Worm (Caenorhabditis elegans) whole organism, L4 larva: ENCODE data around the gene chw-1.
"Not testable (repeated sequence)": the region's sequence is repeated elsewhere in the genome, so short reads cannot be mapped to it uniquely, and the experiment has no call there.

Source experiments
- ceh-28 ChIP-seq: fragments of 150-350 bp; optimal IDR thresholded peaks from 2 replicates; lab custom pipeline; 2014; ENCODE audit warnings: missing biosample characterization, missing genetic modification reagents, missing genetic modification characterization
- ceh-32 ChIP-seq: sonication (generic microtip); optimal IDR thresholded peaks from 2 replicates; lab custom pipeline; 2016; ENCODE audit warnings: mild to moderate bottlenecking, missing genetic modification characterization, missing compliant biosample characterization; ENCODE audit not compliant: poor library complexity
- fos-1 ChIP-seq: fragments of 150-350 bp; optimal IDR thresholded peaks from 2 replicates; lab custom pipeline; 2014; ENCODE audit warnings: missing biosample characterization, missing genetic modification characterization
- jun-1 ChIP-seq: fragments of 150-350 bp; optimal IDR thresholded peaks from 2 replicates; lab custom pipeline; 2014; ENCODE audit warnings: missing biosample characterization, missing genetic modification reagents, missing genetic modification characterization
- pha-4 ChIP-seq, 2 experiments: fragments of 150-350 bp in 1 of 2; fragments of 200-800 bp in 1 of 2; sonication (Bioruptor generic) in 1 of 2; IDR thresholded peaks in 1 of 2; optimal IDR thresholded peaks in 1 of 2; 2 replicates each; pipeline versions ENCODE4 v1.3.6 to Lab custom; 2014 to 2022; ENCODE audit warnings: missing genetic modification characterization in 2 of 2, missing genetic modification reagents in 2 of 2, missing biosample characterization in 1 of 2, missing compliant biosample characterization in 1 of 2
- unc-62 ChIP-seq, 3 experiments: fragments of 150-350 bp in 1 of 3; sonication (generic microtip); optimal IDR thresholded peaks in 2 of 3; peaks in 1 of 3; 1 replicate in 1 of 3; 2 replicates in 2 of 3; lab custom pipeline; 2014 to 2017; ENCODE audit warnings: missing biosample characterization in 3 of 3, missing genetic modification characterization in 3 of 3, missing genetic modification reagents in 3 of 3, missing genotype in 1 of 3

ce11 chrV:10420843-10421242 lies 41.2 kb upstream of the chw-1 start:
- TF ChIP-seq fos-1 (tag; lab: Kevin White, UChicago); ceh-32 (tag; lab: Kevin White, UChicago); ceh-28 (tag; lab: Kevin White, UChicago); pha-4 (GFP tag; IDR thresholded peaks at IDR 0.05; lab: Robert Waterston, UW); pha-4 (tag; optimal IDR thresholded peaks at IDR 0.05; lab: Kevin White, UChicago); unc-62 (GFP tag; optimal IDR thresholded peaks at IDR 0.05 in 1 of 2; lab: Kevin White, UChicago); unc-62 (tag; optimal IDR thresholded peaks at IDR 0.05; lab: Kevin White, UChicago); jun-1 (tag; lab: Kevin White, UChicago): not testable (repeated sequence)
